Worm (Caenorhabditis elegans) whole organism, dauer: Measurements from ENCODE around the gene phat-7.

Experiments used
- unc-62 ChIP-seq: sonication (generic microtip); optimal IDR thresholded peaks from 2 replicates; lab custom pipeline; 2017; ENCODE audit warnings: missing biosample characterization, missing genetic modification reagents, missing genetic modification characterization

Gene phat-7

DNA sequence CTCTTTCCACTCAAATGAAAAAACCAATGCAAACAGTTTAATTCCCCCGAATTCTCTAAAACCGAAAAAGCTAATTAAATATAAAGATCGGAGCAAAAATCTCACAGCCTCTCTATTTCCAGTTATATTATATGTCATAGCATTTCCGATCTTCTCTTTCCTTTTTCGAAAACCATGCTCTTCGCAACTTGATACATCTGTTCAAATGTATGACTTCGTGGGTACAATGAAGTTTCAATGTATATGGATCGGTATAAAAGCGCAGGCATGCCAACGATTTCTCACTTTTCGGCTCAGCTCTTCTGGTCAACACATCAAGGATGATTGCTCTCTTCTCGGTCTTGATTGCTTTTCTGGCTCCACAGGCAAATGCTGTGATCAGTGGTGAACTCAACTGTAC is at the start of gene phat-7:
TSS of gene phat-7 (plus strand) at position 301 of the 400 bp plus-strand sequence.
- no peak for TF ChIP-seq unc-62 (GFP tag; lab: Kevin White, UChicago)

DNA sequence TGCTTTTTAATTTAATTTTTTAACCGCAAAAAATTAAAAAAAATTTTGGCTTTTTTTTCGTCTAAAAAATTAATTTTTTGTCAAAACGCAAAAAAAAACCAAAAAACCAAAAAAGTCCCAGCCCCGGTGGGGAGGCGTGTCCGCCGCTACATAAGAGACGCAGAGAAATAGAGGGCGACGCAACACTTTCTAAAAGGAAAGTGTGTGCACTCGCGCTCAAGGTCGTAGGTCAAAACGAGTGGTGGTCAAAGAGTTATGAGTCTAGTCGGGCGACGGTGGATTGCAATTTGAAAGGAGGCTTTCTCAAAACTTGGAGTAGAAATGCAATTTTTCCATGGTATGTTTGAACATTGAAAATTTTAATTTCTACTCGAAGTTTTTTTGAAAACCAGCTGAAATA is 41.6 kb upstream of the phat-7 start:
- no peak for TF ChIP-seq unc-62 (GFP tag; lab: Kevin White, UChicago)

- no peak for TF ChIP-seq unc-62 (GFP tag; lab: Kevin White, UChicago)
These were observed 41.0 kb upstream of the phat-7 start, which contains the start of gene srh-8 for ce11 chrV:4005219-4005618. Gene srh-8 (plus strand): TSS chrV:4005519.

DNA sequence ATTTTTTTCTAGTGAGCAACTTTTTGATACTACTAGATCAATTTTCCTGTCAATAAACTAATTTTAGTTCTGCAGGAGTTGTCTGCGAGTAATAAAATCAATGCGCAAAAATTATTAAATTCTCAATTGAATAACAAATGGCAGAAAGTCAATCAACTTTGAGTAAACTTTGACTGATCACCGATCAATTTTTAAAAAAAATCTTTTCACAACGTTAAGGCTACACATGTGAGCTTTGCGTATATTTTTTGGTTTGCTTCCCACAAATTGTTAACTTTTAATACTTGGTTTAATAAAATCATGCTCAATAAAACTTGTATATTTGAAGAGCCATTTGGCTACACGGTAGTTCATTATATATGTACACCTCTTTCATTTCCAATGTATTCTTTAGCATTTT is 38.3 kb upstream of the phat-7 start, which contains the start of gene srh-7:
TSS of gene srh-7 (plus strand) at position 301 of the 400 bp plus-strand sequence.
- TF ChIP-seq unc-62 (GFP tag; lab: Kevin White, UChicago): no peak

DNA sequence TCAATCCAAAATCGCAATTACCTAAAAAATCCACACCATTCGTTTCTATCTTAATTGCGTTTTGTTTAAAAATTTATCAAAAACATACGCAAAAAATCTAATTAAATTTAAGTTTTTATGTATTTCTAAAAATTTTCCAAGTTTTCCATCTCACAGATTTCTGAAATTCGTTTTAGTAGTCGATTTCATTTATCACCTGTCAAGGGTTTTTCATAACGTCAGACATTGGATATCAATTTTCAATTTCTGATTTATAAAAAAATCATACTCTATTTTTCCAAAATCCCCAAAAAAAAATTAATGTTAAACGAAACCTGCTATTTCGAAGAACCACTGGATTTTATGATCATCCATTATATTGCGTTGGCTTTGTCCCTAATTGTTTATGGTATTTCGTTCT is 36.1 kb upstream of the phat-7 start, which contains the start of gene srh-4:
TSS of gene srh-4 (plus strand) at position 301 of the 400 bp plus-strand sequence.
- no peak for TF ChIP-seq unc-62 (GFP tag; lab: Kevin White, UChicago)

- no peak for TF ChIP-seq unc-62 (GFP tag; lab: Kevin White, UChicago)
These were observed 29.4 kb upstream of the phat-7 start, which contains the start of gene srw-89 for ce11 chrV:4016780-4017179. Gene srw-89 (plus strand): TSS chrV:4017080.

DNA sequence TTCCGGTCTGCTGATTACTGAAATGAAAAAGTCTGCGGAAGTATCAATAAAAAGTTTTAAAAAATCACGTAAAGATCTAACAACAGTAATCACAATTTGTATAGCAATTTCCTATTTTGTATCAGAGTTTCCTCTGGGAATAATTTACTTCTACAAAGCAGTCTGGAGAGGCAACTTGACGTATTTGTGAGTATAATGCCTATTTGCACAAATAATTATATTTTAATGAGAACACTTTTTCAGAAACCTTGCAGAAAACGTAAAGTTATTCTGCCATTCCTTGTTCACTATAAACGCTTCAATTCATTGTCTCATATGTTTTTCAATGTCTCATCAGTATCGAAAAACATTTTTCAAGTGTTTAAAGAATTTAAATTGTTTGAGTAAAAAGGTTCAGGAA is 27.6 kb upstream of the phat-7 start:
- no peak for TF ChIP-seq unc-62 (GFP tag; lab: Kevin White, UChicago)

ce11 chrV:4019188-4019587 is 27.0 kb upstream of the phat-7 start, which contains the start of gene K09D9.3:
Gene K09D9.3 (plus strand): TSS chrV:4019488.
- no peak for TF ChIP-seq unc-62 (GFP tag; lab: Kevin White, UChicago)

- no peak for TF ChIP-seq unc-62 (GFP tag; lab: Kevin White, UChicago)
These were observed 24.4 kb upstream of the phat-7 start, which contains the start of gene K09D9.14 for ce11 chrV:4021776-4022175. Gene K09D9.14 (minus strand): TSS chrV:4021876.

DNA sequence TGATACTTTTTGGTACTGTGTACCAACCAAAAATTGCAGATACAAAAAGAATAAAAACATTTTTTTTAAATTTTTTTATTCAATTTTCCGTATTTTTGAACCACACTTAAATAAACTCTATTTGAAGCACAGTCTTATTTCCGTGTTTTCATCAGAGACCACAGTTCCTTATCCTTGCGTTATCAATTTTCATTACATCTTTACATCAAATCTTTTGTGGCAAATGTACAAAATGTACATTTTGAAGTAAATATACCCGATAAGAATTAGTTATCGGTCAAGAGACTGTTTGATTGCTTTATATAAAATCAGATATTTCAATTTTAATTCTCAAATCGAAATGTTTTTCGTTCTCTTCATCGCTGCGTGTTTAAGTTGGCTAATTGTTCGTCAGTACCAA is 23.9 kb upstream of the phat-7 start, which contains the start of gene cyp-35A3:
TSS of gene cyp-35A3 (plus strand) at position 301 of the 400 bp plus-strand sequence.
- TF ChIP-seq unc-62 (GFP tag; lab: Kevin White, UChicago): no peak

DNA sequence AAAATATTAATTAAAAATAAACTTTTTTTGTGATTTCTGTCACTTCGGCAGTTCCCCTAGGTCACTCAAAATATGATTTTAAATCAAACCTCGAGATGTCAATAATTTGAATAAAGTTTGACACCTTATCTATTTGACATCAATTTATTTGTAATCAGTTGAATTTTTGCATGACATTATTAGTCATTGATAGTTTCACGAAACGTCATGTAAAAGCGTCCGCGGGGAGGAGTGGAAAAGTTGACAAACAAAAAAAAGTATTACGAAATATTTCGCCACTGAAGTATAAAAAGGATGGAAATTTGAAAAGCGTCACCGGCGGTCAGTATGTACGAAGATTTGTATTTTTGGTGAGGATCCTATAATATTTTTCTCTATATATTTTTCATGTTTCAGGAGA is 21.4 kb upstream of the phat-7 start, which contains the start of gene K09D9.1:
TSS of gene K09D9.1 (plus strand) at position 271 of the 400 bp plus-strand sequence.
- no peak for TF ChIP-seq unc-62 (GFP tag; lab: Kevin White, UChicago)

ce11 chrV:4029627-4030026 is 16.6 kb upstream of the phat-7 start:
- TF ChIP-seq unc-62 (GFP tag; lab: Kevin White, UChicago): no peak

- TF ChIP-seq unc-62 (GFP tag; lab: Kevin White, UChicago): no peak
These were observed 14.9 kb upstream of the phat-7 start, which contains the start of gene cyp-35A4 for ce11 chrV:4031319-4031718. Gene cyp-35A4 (plus strand): TSS chrV:4031619.

DNA sequence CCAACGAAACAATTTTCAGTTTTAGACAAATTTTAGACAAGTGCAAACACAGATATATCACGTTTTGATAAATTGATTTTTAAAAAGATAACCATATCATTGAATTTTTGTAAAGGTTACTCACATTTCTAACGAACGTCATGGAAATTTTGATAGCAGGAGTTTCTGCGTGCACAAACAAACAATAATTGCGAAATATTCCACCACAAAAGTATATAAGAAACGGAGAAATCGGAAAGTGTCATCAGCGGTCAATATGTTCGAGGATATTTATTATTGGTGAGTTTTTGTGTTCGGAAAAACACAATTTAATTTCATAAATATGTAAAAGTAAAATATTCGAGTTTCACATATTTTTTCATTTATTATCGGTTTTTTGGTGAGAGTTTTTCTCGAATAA is 11.9 kb upstream of the phat-7 start, which contains the start of gene C49G7.7:
TSS of gene C49G7.7 (plus strand) at position 174 of the 400 bp plus-strand sequence.
- TF ChIP-seq unc-62 (GFP tag; lab: Kevin White, UChicago): no peak

DNA sequence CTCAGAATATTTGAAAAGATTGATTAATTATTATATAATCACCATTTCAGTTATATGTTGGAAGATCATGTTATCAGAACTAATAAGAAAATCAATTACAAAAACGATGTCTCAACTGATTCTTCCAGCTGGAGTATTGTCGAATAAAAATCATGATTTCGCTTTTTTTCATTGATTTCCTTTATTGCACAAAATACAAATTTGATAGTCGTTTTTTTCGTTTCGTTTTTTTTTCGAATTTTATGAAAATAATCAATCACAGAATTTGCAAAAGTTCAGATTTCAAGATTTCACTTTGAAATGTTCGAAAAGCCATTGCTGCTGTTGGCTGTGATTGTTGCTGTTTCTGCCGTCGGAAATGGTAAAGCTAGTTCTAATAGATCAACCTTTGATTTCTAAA is 10.4 kb upstream of the phat-7 start, which contains the start of gene C49G7.13:
TSS of gene C49G7.13 (plus strand) at position 301 of the 400 bp plus-strand sequence.
- TF ChIP-seq unc-62 (GFP tag; lab: Kevin White, UChicago): no peak

- TF ChIP-seq unc-62 (GFP tag; lab: Kevin White, UChicago): no peak
These were observed 8.1 kb upstream of the phat-7 start, which contains the start of gene C49G7.12 for ce11 chrV:4038110-4038509. Gene C49G7.12 (plus strand): TSS chrV:4038410.

- no peak for TF ChIP-seq unc-62 (GFP tag; lab: Kevin White, UChicago)
These were observed 7.7 kb upstream of the phat-7 start for ce11 chrV:4038557-4038956.
